Worm (Caenorhabditis elegans) whole organism, midembryonic: ENCODE data around the gene znf-207.
A peak's percentile ranks its signal among the peaks of the same experiment; 100 is the strongest.
"Not testable (repeated sequence)": the region's sequence is repeated elsewhere in the genome, so short reads cannot be mapped to it uniquely, and the experiment has no call there.

Experiments used
- T22C8.4 ChIP-seq: fragments of 200-800 bp; sonication (Bioruptor generic); IDR thresholded peaks from 2 replicates; pipeline ENCODE4 v1.3.6; 2022; ENCODE audit warnings: missing genetic modification characterization, missing compliant biosample characterization
- cog-1 ChIP-seq: sonication (generic microtip); optimal IDR thresholded peaks from 2 replicates; lab custom pipeline; 2016; ENCODE audit warnings: missing genetic modification characterization, missing compliant biosample characterization
- flt-1 ChIP-seq: fragments of 200-800 bp; sonication (Bioruptor generic); IDR thresholded peaks from 2 replicates; pipeline ENCODE4 v1.3.6; 2022; ENCODE audit warnings: missing genetic modification characterization, missing compliant biosample characterization
- klf-2 ChIP-seq: fragments of 200-800 bp; sonication (Bioruptor generic); conservative IDR thresholded peaks from 2 replicates; pipeline ENCODE4 v1.3.6; 2022; ENCODE audit warnings: missing genetic modification reagents, missing genetic modification characterization, missing compliant biosample characterization
- med-1 ChIP-seq: sonication (generic microtip); optimal IDR thresholded peaks from 2 replicates; lab custom pipeline; 2017; ENCODE audit warnings: missing genetic modification characterization, mild to moderate bottlenecking, missing compliant biosample characterization, antibody characterized with exemption, missing genetic modification reagents; ENCODE audit not compliant: insufficient read depth
- ref-1 ChIP-seq: fragments of 200-800 bp; sonication (Bioruptor generic); conservative IDR thresholded peaks from 2 replicates; pipeline ENCODE4 v1.3.6; 2022; ENCODE audit warnings: missing genetic modification reagents, missing genetic modification characterization, missing compliant biosample characterization
- tab-1 ChIP-seq: fragments of 200-800 bp; sonication (Bioruptor generic); IDR thresholded peaks from 2 replicates; pipeline ENCODE4 v1.3.6; 2022; ENCODE audit warnings: missing genetic modification characterization, missing compliant biosample characterization
- ztf-23 ChIP-seq: fragments of 200-800 bp; sonication (Bioruptor generic); IDR thresholded peaks from 2 replicates; pipeline ENCODE4 v1.3.6; 2022; ENCODE audit warnings: missing genetic modification reagents, missing genetic modification characterization, missing compliant biosample characterization
- ztf-29 ChIP-seq: fragments of 200-800 bp; sonication (Bioruptor generic); IDR thresholded peaks from 2 replicates; pipeline ENCODE4 v1.3.6; 2022; ENCODE audit warnings: missing genetic modification reagents, missing genetic modification characterization, missing compliant biosample characterization

The znf-207 gene

DNA sequence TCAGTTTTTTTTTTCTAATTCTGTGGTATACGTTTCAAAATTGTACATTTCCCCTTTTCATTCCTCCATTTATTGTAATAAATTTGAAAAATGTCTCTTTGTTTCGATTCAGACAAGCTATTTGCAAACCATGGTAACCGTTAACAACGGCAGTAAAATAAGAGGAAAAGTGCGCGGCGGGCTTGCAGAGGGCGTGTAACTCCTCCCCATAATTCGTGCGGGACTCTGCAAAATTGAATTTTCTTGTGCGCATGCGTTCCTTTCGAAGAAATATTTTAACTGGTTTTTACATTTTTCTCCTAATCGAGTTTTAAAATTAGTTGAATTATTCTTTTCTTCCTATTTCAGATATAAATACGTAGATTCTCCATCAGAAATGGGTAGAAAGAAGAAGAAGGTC is at the start of gene znf-207:
TSS of gene znf-207 (plus strand) at position 349 of the 400 bp plus-strand sequence.
- peak; percentile 55; the same call in 1 of the 2 replicates for TF ChIP-seq tab-1
- 0 out of 2 replicates have a peak, but pooled peaks have one; percentile 5 for TF ChIP-seq ref-1
- TF ChIP-seq ztf-23 (GFP tag; lab: Robert Waterston, UW): 0 out of 2 replicates have a peak, but pooled peaks have one; percentile 64
- TF ChIP-seq klf-2 (GFP tag; lab: Robert Waterston, UW): 0 out of 2 replicates have a peak, but pooled peaks have one; percentile 31
- TF ChIP-seq T22C8.4 (GFP tag; lab: Robert Waterston, UW): no peak
- TF ChIP-seq flt-1: peak; percentile 66
- no peak for TF ChIP-seq cog-1 (tag; lab: Kevin White, UChicago)
- no peak for TF ChIP-seq ztf-29
- peak; percentile 72 for TF ChIP-seq med-1 (GFP tag; lab: Kevin White, UChicago)

DNA sequence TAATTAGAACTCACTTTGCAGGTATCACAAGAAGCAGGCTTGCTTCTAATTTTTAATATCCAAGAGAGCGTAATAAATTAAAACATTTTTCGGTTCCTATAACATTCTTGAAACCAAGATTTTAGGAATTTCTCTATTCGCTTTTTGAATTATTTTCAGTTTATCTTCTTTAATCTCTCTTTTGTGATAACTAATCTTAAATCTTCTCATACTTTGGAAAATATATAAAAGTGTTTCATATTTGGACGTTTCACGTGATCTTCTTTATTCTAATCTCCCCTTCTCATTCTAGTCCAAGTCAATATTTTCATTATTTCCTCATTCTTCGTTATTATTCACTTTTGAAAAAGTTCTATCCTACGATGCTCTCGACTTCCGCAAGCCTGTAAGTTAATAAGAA is 49.2 kb upstream of the znf-207 start, which contains the start of gene F54D1.1:
TSS of gene F54D1.1 (plus strand) at position 301 of the 400 bp plus-strand sequence.
- TF ChIP-seq klf-2 (GFP tag; lab: Robert Waterston, UW) (no peak), ztf-23 (GFP tag; lab: Robert Waterston, UW) (no peak), flt-1 (no peak), T22C8.4 (GFP tag; lab: Robert Waterston, UW) (no peak), ztf-29 (no peak), med-1 (GFP tag; lab: Kevin White, UChicago) (no peak), ref-1 (no peak), tab-1 (no peak)

DNA sequence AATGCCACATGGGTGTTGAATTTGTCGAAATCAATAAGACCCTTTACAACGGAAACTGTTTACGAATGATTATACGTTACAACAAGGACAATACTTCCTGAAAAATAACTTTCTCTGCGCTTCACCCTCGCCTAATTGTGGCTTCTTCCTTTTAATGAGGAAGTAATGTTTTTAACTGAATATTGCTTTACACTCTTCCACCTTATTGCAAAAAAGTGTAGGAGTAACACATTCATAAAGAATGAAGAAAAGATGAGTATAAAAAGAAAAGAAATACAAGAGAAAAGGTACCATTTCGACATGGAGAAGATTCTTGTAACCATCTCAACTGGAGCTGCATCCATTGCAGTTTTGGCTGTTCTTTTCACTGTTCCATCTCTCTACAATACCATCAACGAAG is 47.7 kb upstream of the znf-207 start, which contains the start of gene col-126:
TSS of gene col-126 (plus strand) at position 301 of the 400 bp plus-strand sequence.
- TF ChIP-seq ztf-29; T22C8.4 (GFP tag; lab: Robert Waterston, UW); klf-2 (GFP tag; lab: Robert Waterston, UW): not testable (repeated sequence)

DNA sequence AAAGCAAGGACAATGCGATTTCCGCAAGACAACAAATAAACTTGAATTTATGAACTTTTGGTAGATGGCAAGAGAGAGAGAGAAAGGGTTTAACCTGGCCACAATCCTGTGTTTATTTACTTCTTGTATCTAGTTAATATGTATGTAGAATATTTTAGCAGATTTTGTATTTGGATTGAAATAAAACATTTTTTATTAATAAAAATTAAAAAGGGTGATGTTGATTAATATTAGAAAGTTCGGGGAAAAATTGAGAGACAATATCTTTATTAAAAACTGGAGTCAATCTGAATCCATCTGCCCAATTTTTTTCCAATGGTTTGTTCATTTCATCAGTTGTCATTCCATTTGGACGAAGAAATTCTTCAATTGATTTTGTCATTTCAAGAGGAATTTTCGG is 44.7 kb upstream of the znf-207 start, which contains the start of gene col-127:
TSS of gene col-127 (minus strand) at position 101 of the 400 bp plus-strand sequence.
- TF ChIP-seq med-1 (GFP tag; lab: Kevin White, UChicago) (no peak), ztf-29 (no peak), ztf-23 (GFP tag; lab: Robert Waterston, UW) (no peak), klf-2 (GFP tag; lab: Robert Waterston, UW) (no peak), tab-1 (no peak), cog-1 (tag; lab: Kevin White, UChicago) (no peak), T22C8.4 (GFP tag; lab: Robert Waterston, UW) (no peak), ref-1 (no peak), flt-1 (no peak)

DNA sequence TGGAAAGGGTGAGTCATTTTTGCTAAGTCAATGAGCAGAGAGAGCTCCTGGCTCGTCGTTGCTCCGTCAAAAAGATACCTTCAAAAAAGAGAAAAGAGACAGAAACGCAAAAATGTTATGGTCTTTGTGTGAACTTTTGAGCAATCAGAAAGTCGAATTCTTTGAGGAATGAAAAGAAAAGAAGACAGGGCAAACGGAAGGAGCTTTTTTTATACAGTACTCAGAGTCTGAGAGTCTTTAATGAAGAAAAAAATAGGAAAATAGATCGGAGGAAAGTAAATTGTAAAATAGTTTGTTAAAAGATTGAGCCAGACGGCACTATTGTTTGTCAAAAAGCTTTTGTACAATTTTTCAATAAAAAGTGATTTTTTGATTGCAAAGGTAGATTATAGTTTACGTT is 41.3 kb upstream of the znf-207 start:
- TF ChIP-seq ztf-23 (GFP tag; lab: Robert Waterston, UW) (no peak), klf-2 (GFP tag; lab: Robert Waterston, UW) (no peak), cog-1 (tag; lab: Kevin White, UChicago) (no peak), T22C8.4 (GFP tag; lab: Robert Waterston, UW) (no peak), tab-1 (no peak), med-1 (GFP tag; lab: Kevin White, UChicago) (no peak), ref-1 (no peak), ztf-29 (no peak)

DNA sequence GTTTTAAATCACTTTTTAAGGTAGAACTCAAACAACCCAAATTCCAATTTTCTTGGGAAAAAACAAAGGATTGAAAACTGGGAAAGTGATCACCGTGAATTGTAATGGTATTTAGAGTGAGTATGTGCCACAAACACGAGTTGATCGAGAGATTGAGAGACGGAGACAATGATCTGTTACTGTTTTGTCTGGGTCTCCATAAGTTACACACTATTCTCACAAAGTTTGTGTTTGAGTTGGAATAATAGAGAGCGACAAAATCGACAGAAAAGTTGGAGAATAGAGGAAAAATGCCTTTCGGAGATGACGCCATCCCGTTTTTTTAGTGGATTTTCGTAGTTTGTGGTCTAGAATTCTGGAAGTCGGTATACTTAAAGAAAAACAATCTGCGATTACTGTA is 39.5 kb upstream of the znf-207 start, which contains the start of gene nhr-7:
TSS of gene nhr-7 (minus strand) at position 101 of the 400 bp plus-strand sequence.
- no peak for TF ChIP-seq cog-1 (tag; lab: Kevin White, UChicago)
- no peak for TF ChIP-seq ztf-23 (GFP tag; lab: Robert Waterston, UW)

DNA sequence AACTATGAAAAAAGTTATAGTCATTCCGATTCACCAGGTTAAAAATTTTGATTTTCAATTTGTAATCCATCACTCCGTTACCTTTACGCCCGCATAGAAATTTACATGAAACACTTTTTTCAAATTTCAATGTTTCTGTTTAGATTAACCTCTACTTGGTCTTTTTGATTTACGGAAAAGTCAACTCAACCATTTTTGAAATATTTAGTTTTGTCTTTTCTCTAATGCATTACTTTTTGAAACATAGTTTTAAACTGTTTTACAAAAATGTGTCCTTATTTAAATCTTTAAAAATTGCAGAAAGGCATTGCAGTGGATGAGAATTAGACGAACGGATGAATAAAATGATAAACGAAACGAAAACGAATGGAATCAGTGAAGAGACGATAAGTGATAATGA is 37.6 kb upstream of the znf-207 start, which contains the start of gene gtl-2:
TSS of gene gtl-2 (plus strand) at position 301 of the 400 bp plus-strand sequence.
- TF ChIP-seq cog-1 (tag; lab: Kevin White, UChicago) (no peak), T22C8.4 (GFP tag; lab: Robert Waterston, UW) (no peak), ref-1 (no peak), ztf-29 (no peak), tab-1 (no peak), flt-1 (no peak), ztf-23 (GFP tag; lab: Robert Waterston, UW) (no peak), med-1 (GFP tag; lab: Kevin White, UChicago) (no peak), klf-2 (GFP tag; lab: Robert Waterston, UW) (no peak)

DNA sequence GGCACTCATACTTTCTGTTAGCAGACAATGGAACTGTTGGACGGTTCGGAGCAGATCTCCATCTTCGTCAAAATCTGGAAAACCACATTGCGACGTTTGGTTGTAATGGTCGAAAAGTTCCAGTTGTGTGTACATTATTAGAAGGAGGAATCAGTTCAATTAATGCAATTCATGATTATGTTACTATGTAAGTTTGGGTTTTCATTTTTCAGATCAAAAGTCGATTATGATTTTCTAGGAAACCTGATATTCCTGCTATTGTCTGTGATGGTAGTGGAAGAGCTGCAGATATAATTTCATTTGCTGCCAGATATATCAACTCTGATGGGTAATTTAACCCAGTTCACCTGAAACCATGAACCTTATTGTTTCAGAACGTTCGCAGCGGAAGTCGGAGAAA is 34.7 kb upstream of the znf-207 start:
- TF ChIP-seq ref-1 (no peak), ztf-23 (GFP tag; lab: Robert Waterston, UW) (no peak), ztf-29 (no peak), cog-1 (tag; lab: Kevin White, UChicago) (no peak), med-1 (GFP tag; lab: Kevin White, UChicago) (no peak), T22C8.4 (GFP tag; lab: Robert Waterston, UW) (no peak), tab-1 (no peak)

DNA sequence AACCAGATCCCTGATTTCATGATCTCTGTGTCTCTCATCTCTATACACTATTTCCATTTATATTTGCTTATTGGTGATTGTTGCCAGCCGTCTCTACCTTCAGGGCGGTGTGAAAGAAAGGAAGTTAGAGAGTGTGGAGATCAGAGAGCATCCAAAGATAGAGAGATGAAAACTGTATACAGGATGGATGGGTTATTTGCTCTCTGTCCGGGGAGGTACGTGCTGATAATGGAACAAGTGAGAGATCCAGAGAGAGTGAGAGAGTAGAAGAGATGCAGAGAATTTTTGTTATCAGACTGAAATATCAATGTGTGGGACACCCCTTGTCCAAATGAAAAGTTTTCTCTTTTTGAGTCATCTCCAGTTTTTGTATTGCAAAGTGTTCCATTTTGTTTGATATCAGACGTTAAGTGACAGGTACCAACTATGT is 26.7 kb upstream of the znf-207 start:
- no peak for TF ChIP-seq cog-1 (tag; lab: Kevin White, UChicago)

DNA sequence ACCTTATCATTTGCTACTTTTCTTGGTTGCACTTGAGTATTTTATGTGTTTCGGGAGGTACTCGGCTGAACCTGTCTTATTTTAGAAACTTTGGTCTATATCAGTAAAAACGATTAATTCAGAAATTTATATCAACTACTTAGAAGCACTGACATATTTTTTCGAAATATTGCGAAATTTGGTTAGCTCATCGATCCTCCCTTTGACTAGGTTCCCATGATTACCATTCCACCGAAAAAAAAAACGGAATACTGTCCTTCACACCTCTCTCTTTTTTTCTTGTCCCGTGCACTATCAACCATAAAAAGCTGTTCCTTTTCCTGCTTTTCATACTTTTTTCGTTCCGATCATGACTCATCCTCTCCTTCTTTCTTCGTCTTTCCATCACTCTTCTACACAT is 25.5 kb upstream of the znf-207 start:
- TF ChIP-seq ztf-23 (GFP tag; lab: Robert Waterston, UW) (no peak), med-1 (GFP tag; lab: Kevin White, UChicago) (no peak), tab-1 (no peak), cog-1 (tag; lab: Kevin White, UChicago) (no peak), ztf-29 (no peak), ref-1 (no peak), klf-2 (GFP tag; lab: Robert Waterston, UW) (no peak), T22C8.4 (GFP tag; lab: Robert Waterston, UW) (no peak)
